Fruit fly (Drosophila melanogaster) whole organism, embryonic: ENCODE data around the gene ArfGAP1.

Experiments used
- BEAF-32 ChIP-seq: fragments of 200-800 bp; sonication (Bioruptor generic); optimal IDR thresholded peaks from 3 replicates; lab custom pipeline; 2017; ENCODE audit warnings: missing biosample characterization, missing genetic modification characterization, mild to moderate bottlenecking, moderate library complexity, missing genetic modification reagents
- CG11093 ChIP-seq: fragments of 200-800 bp; sonication (Bioruptor generic); IDR thresholded peaks from 3 replicates; pipeline ENCODE4 v1.3.6; 2022; ENCODE audit warnings: missing biosample characterization, missing genetic modification characterization
- CG11456 ChIP-seq: fragments of 200-800 bp; sonication (Bioruptor generic); IDR thresholded peaks from 3 replicates; pipeline ENCODE4 v1.3.6; 2022; ENCODE audit warnings: missing biosample characterization, missing genetic modification characterization
- CG12104 ChIP-seq: fragments of 200-800 bp; sonication (Bioruptor generic); optimal IDR thresholded peaks from 3 replicates; lab custom pipeline; 2016; ENCODE audit warnings: missing biosample characterization, missing genetic modification characterization
- CG12155 ChIP-seq: fragments of 200-800 bp; sonication (Bioruptor generic); optimal IDR thresholded peaks from 3 replicates; lab custom pipeline; 2016; ENCODE audit warnings: missing biosample characterization, missing genetic modification characterization
- CG12744 ChIP-seq: fragments of 200-800 bp; sonication (Bioruptor generic); optimal IDR thresholded peaks from 2 replicates; lab custom pipeline; 2016; ENCODE audit warnings: missing biosample characterization, missing genetic modification characterization
- CG13287 ChIP-seq: fragments of 200-800 bp; sonication (Bioruptor generic); IDR thresholded peaks from 2 replicates; pipeline ENCODE4 v1.3.6; 2022; ENCODE audit warnings: missing biosample characterization, missing genetic modification characterization; ENCODE audit not compliant: partially characterized antibody
- CG14050 ChIP-seq: fragments of 200-800 bp; sonication (Bioruptor generic); IDR thresholded peaks from 3 replicates; pipeline ENCODE4 v1.3.6; 2022; ENCODE audit warnings: missing biosample characterization, missing genetic modification characterization
- CG1647 ChIP-seq: fragments of 200-800 bp; sonication (Bioruptor generic); optimal IDR thresholded peaks from 3 replicates; lab custom pipeline; 2016; ENCODE audit warnings: missing biosample characterization, missing genetic modification characterization
- CG34376 ChIP-seq: fragments of 200-800 bp; sonication (Bioruptor generic); optimal IDR thresholded peaks from 2 replicates; lab custom pipeline; 2018; ENCODE audit warnings: missing biosample characterization, mild to moderate bottlenecking, missing genetic modification characterization
- CG5180 ChIP-seq: fragments of 200-800 bp; sonication (Bioruptor generic); optimal IDR thresholded peaks from 3 replicates; lab custom pipeline; 2017; ENCODE audit warnings: missing biosample characterization, missing genetic modification characterization, mild to moderate bottlenecking, moderate library complexity, missing genetic modification reagents
- CG7271 ChIP-seq: fragments of 200-800 bp; sonication (Bioruptor generic); optimal IDR thresholded peaks from 2 replicates; lab custom pipeline; 2018; ENCODE audit warnings: missing biosample characterization, mild to moderate bottlenecking, missing genetic modification characterization, moderate library complexity
- CG7372 ChIP-seq: fragments of 200-800 bp; sonication (Bioruptor generic); IDR thresholded peaks from 2 replicates; pipeline ENCODE4 v1.3.6; 2022; ENCODE audit warnings: missing biosample characterization, missing genetic modification characterization
- CG7928 ChIP-seq: fragments of 200-800 bp; sonication (Bioruptor generic); optimal IDR thresholded peaks from 2 replicates; lab custom pipeline; 2017; ENCODE audit warnings: missing biosample characterization, mild to moderate bottlenecking, missing genetic modification characterization
- CG9215 ChIP-seq: fragments of 200-800 bp; sonication (Bioruptor generic); IDR thresholded peaks from 2 replicates; pipeline ENCODE4 v1.3.6; 2022; ENCODE audit warnings: missing biosample characterization, missing genetic modification characterization
- CHES-1-like ChIP-seq: fragments of 200-800 bp; sonication (Bioruptor generic); optimal IDR thresholded peaks from 2 replicates; lab custom pipeline; 2016; ENCODE audit warnings: missing biosample characterization, missing genetic modification characterization
- D19A ChIP-seq: fragments of 200-800 bp; optimal IDR thresholded peaks from 3 replicates; lab custom pipeline; 2019; ENCODE audit warnings: missing biosample characterization, mild to moderate bottlenecking, missing genetic modification characterization, moderate library complexity
- E2f1 ChIP-seq: fragments of 200-800 bp; sonication (Bioruptor generic); IDR thresholded peaks from 2 replicates; pipeline ENCODE4 v1.3.6; 2022; ENCODE audit warnings: missing biosample characterization, missing genetic modification characterization
- ERR ChIP-seq: fragments of 200-800 bp; sonication (Bioruptor generic); optimal IDR thresholded peaks from 2 replicates; lab custom pipeline; 2016; ENCODE audit warnings: missing biosample characterization, missing genetic modification characterization
- Gug ChIP-seq: fragments of 200-800 bp; sonication (Bioruptor generic); IDR thresholded peaks from 4 replicates; pipeline ENCODE4 v1.3.6; 2022; ENCODE audit warnings: missing biosample characterization, missing genetic modification characterization
- HHEX ChIP-seq: fragments of 200-800 bp; sonication (Bioruptor generic); optimal IDR thresholded peaks from 3 replicates; lab custom pipeline; 2017; ENCODE audit warnings: missing biosample characterization, mild to moderate bottlenecking, missing genetic modification characterization, missing genetic modification reagents
- HLH3B ChIP-seq: fragments of 200-800 bp; sonication (Bioruptor generic); IDR thresholded peaks from 2 replicates; pipeline ENCODE4 v1.3.6; 2022; ENCODE audit warnings: missing biosample characterization, missing genetic modification characterization
- HmgD ChIP-seq: fragments of 200-800 bp; sonication (Bioruptor generic); optimal IDR thresholded peaks from 3 replicates; lab custom pipeline; 2016; ENCODE audit warnings: missing biosample characterization, missing genetic modification characterization
- Hmx ChIP-seq: fragments of 200-800 bp; sonication (Bioruptor generic); optimal IDR thresholded peaks from 2 replicates; lab custom pipeline; 2016; ENCODE audit warnings: missing biosample characterization, missing genetic modification characterization
- Hr3 ChIP-seq: fragments of 200-800 bp; sonication (Bioruptor generic); optimal IDR thresholded peaks from 3 replicates; lab custom pipeline; 2016; ENCODE audit warnings: missing biosample characterization, missing genetic modification characterization
- Lim3 ChIP-seq: fragments of 200-800 bp; sonication (Bioruptor generic); IDR thresholded peaks from 2 replicates; pipeline ENCODE4 v1.3.6; 2022; ENCODE audit warnings: missing biosample characterization, missing genetic modification characterization
- NC2α ChIP-seq: fragments of 200-800 bp; sonication (Bioruptor generic); optimal IDR thresholded peaks from 2 replicates; lab custom pipeline; 2016; ENCODE audit warnings: missing biosample characterization, missing genetic modification characterization
- NC2β ChIP-seq: fragments of 200-800 bp; sonication (Bioruptor generic); optimal IDR thresholded peaks from 2 replicates; lab custom pipeline; 2016; ENCODE audit warnings: missing biosample characterization, missing genetic modification characterization
- Neu2 ChIP-seq: fragments of 200-800 bp; sonication (Bioruptor generic); optimal IDR thresholded peaks from 3 replicates; lab custom pipeline; 2016; ENCODE audit warnings: missing biosample characterization, missing genetic modification characterization, borderline replicate concordance
- Sin3A ChIP-seq: fragments of >200 bp; optimal IDR thresholded peaks from 2 replicates; lab custom pipeline; 2018
- TFAM ChIP-seq: fragments of 200-800 bp; sonication (Bioruptor generic); optimal IDR thresholded peaks from 2 replicates; lab custom pipeline; 2017; ENCODE audit warnings: missing biosample characterization, missing genetic modification characterization, inconsistent platforms
- Taf1 ChIP-seq: fragments of 200-800 bp; sonication (Bioruptor generic); IDR thresholded peaks from 2 replicates; pipeline ENCODE4 v1.3.6; 2022; ENCODE audit warnings: missing biosample characterization, missing genetic modification characterization
- Trl ChIP-seq, 3 experiments: fragments of >200 bp in 2 of 3; fragments of 200-800 bp in 1 of 3; sonication (Bioruptor generic) in 1 of 3; optimal IDR thresholded peaks; 2 replicates in 1 of 3; 3 replicates in 2 of 3; lab custom pipeline; 2016 to 2017; ENCODE audit warnings: missing biosample characterization in 1 of 3, missing genetic modification characterization in 1 of 3
- chinmo ChIP-seq: fragments of 200-800 bp; sonication (Bioruptor generic); IDR thresholded peaks from 4 replicates; pipeline ENCODE4 v1.3.6; 2022; ENCODE audit warnings: missing biosample characterization, missing genetic modification characterization; ENCODE audit not compliant: partially characterized antibody
- chn ChIP-seq: fragments of 200-800 bp; sonication (Bioruptor generic); optimal IDR thresholded peaks from 2 replicates; lab custom pipeline; 2016; ENCODE audit warnings: missing biosample characterization, missing genetic modification characterization
- croc ChIP-seq: fragments of 200-800 bp; sonication (Bioruptor generic); conservative IDR thresholded peaks from 3 replicates; pipeline ENCODE4 v1.3.6; 2022; ENCODE audit warnings: missing biosample characterization, missing genetic modification characterization
- ems ChIP-seq: fragments of 200-800 bp; sonication (Bioruptor generic); optimal IDR thresholded peaks from 3 replicates; lab custom pipeline; 2016; ENCODE audit warnings: missing biosample characterization, missing genetic modification characterization
- h ChIP-seq: fragments of >200 bp; optimal IDR thresholded peaks from 2 replicates; lab custom pipeline; 2017
- her ChIP-seq: fragments of 200-800 bp; sonication (Bioruptor generic); optimal IDR thresholded peaks from 2 replicates; lab custom pipeline; 2016; ENCODE audit warnings: missing biosample characterization, missing genetic modification characterization
- lbe ChIP-seq: fragments of 200-800 bp; sonication (Bioruptor generic); optimal IDR thresholded peaks from 2 replicates; lab custom pipeline; 2016; ENCODE audit warnings: missing biosample characterization, mild to moderate bottlenecking, missing genetic modification characterization
- mirr ChIP-seq: fragments of 200-800 bp; sonication (Bioruptor generic); optimal IDR thresholded peaks from 3 replicates; lab custom pipeline; 2018; ENCODE audit warnings: missing biosample characterization, mild to moderate bottlenecking, missing genetic modification characterization
- mld ChIP-seq: fragments of 200-800 bp; sonication (Bioruptor generic); IDR thresholded peaks from 3 replicates; pipeline ENCODE4 v1.3.6; 2022; ENCODE audit warnings: missing biosample characterization, missing genetic modification characterization; ENCODE audit not compliant: partially characterized antibody
- phol ChIP-seq: fragments of 200-800 bp; sonication (Bioruptor generic); optimal IDR thresholded peaks from 3 replicates; lab custom pipeline; 2018; ENCODE audit warnings: missing biosample characterization, mild to moderate bottlenecking, missing genetic modification characterization, moderate library complexity
- pnt ChIP-seq: fragments of 200-800 bp; sonication (Bioruptor generic); optimal IDR thresholded peaks from 3 replicates; lab custom pipeline; 2016; ENCODE audit warnings: missing biosample characterization, missing genetic modification characterization
- schlank ChIP-seq: fragments of 200-800 bp; sonication (Bioruptor generic); optimal IDR thresholded peaks from 2 replicates; lab custom pipeline; 2018; ENCODE audit warnings: missing biosample characterization, mild to moderate bottlenecking, missing genetic modification characterization
- stwl ChIP-seq: fragments of 200-800 bp; sonication (Bioruptor generic); optimal IDR thresholded peaks from 3 replicates; lab custom pipeline; 2018; ENCODE audit warnings: missing biosample characterization, mild to moderate bottlenecking, missing genetic modification characterization, moderate library complexity
- tll ChIP-seq, 2 experiments: fragments of 200-800 bp in 1 of 2; fragments of >200 bp in 1 of 2; sonication (Bioruptor generic) in 1 of 2; optimal IDR thresholded peaks; 2 replicates each; lab custom pipeline; 2017 to 2019; ENCODE audit warnings: missing biosample characterization in 2 of 2, missing genetic modification characterization in 2 of 2, mild to moderate bottlenecking in 1 of 2, moderate library complexity in 1 of 2
- tup ChIP-seq: fragments of 200-800 bp; sonication (Bioruptor generic); optimal IDR thresholded peaks from 2 replicates; lab custom pipeline; 2016; ENCODE audit warnings: missing biosample characterization, mild to moderate bottlenecking, missing genetic modification characterization, moderate library complexity
- tx ChIP-seq: fragments of 200-800 bp; sonication (Bioruptor generic); optimal IDR thresholded peaks from 2 replicates; lab custom pipeline; 2016; ENCODE audit warnings: missing biosample characterization, missing genetic modification characterization
- usp ChIP-seq: fragments of >200 bp; optimal IDR thresholded peaks from 2 replicates; lab custom pipeline; 2017; ENCODE audit warnings: missing biosample characterization, missing genetic modification characterization

ArfGAP1 gene

dm6 chr3L:12456916-12457662, 39.7 kb upstream of the ArfGAP1 start (continued):
- TF ChIP-seq lbe, result no peak
- peak in 1 of 2 experiments; percentile 8 for TF ChIP-seq tll (GFP tag; optimal IDR thresholded peaks at IDR 0.05; lab: Kevin White, UChicago)
- no peak for TF ChIP-seq Lim3 (GFP tag; lab: Robert Waterston, UW)
- peak; percentile 26 for TF ChIP-seq Hmx (GFP tag; lab: Kevin White, UChicago)
- TF ChIP-seq CG7271, result peak; percentile 59
- peak; percentile 68 for TF ChIP-seq HHEX (GFP tag; lab: Kevin White, UChicago)
- TF ChIP-seq Gug (GFP tag; lab: Robert Waterston, UW), result peak; percentile 22; the same call in 1 of the 4 replicates
- no peak for TF ChIP-seq h
- TF ChIP-seq ems (GFP tag; lab: Kevin White, UChicago), result no peak
- TF ChIP-seq chinmo (GFP tag; lab: Robert Waterston, UW), result no peak
- TF ChIP-seq CG9215 (GFP tag; lab: Robert Waterston, UW), result no peak
- TF ChIP-seq Neu2, result no peak
- TF ChIP-seq HLH3B (GFP tag; lab: Robert Waterston, UW), result peak; percentile 44; the same call in 1 of the 2 replicates
- TF ChIP-seq BEAF-32 (GFP tag; lab: Kevin White, UChicago), result no peak
- peak; percentile 39; the same call in 1 of the 2 replicates for TF ChIP-seq E2f1 (GFP tag; lab: Robert Waterston, UW)
- no peak for TF ChIP-seq Sin3A (lab: Kevin White, UChicago)
- TF ChIP-seq CG13287, result no peak; the same call in 1 of the 2 replicates
- TF ChIP-seq pnt (GFP tag; lab: Kevin White, UChicago), result peak; percentile 22
- TF ChIP-seq her, result no peak
- TF ChIP-seq CG1647 (GFP tag; lab: Kevin White, UChicago), result no peak
- TF ChIP-seq chn, result peak; percentile 29
- no peak for TF ChIP-seq NC2α (GFP tag; lab: Kevin White, UChicago)
- TF ChIP-seq Trl (optimal IDR thresholded peaks at IDR 0.05; lab: Kevin White, UChicago), result no peak
- peak; percentile 45 for TF ChIP-seq Trl (GFP tag; optimal IDR thresholded peaks at IDR 0.05; lab: Kevin White, UChicago)
- no peak for TF ChIP-seq mld
- TF ChIP-seq CG5180, result peak; percentile 93
- no peak for TF ChIP-seq TFAM (GFP tag; lab: Kevin White, UChicago)
- peak; percentile 88 for TF ChIP-seq D19A (tag; lab: Kevin White, UChicago)
- no peak for TF ChIP-seq schlank (tag; lab: Kevin White, UChicago)
- no peak for TF ChIP-seq tx (GFP tag; lab: Kevin White, UChicago)
- peak; percentile 48; the same call in 1 of the 3 replicates for TF ChIP-seq CG11093
- no peak for TF ChIP-seq tup
- no peak for TF ChIP-seq CG34376 (GFP tag; lab: Kevin White, UChicago)
- TF ChIP-seq CG14050 (GFP tag; lab: Robert Waterston, UW), result no peak
- no peak for TF ChIP-seq HmgD (GFP tag; lab: Kevin White, UChicago)
- no peak for TF ChIP-seq stwl
- no peak for TF ChIP-seq CG12744 (GFP tag; lab: Kevin White, UChicago)
- TF ChIP-seq usp (GFP tag; lab: Kevin White, UChicago), result no peak
- TF ChIP-seq CG7928, result no peak
- TF ChIP-seq Hr3 (GFP tag; lab: Kevin White, UChicago), result peak; percentile 78
- TF ChIP-seq Taf1 (GFP tag; lab: Robert Waterston, UW), result no peak
- TF ChIP-seq ERR (GFP tag; lab: Kevin White, UChicago), result no peak
- no peak for TF ChIP-seq CG7372 (GFP tag; lab: Robert Waterston, UW)
- TF ChIP-seq CHES-1-like (GFP tag; lab: Kevin White, UChicago), result no peak
- peak; percentile 48 for TF ChIP-seq NC2β (GFP tag; lab: Kevin White, UChicago)
- TF ChIP-seq croc (GFP tag; lab: Robert Waterston, UW), result peak; percentile 73
- TF ChIP-seq phol (tag; lab: Kevin White, UChicago), result peak; percentile 94
- no peak for TF ChIP-seq CG11456 (GFP tag; lab: Robert Waterston, UW)
- peak; percentile 60 for TF ChIP-seq CG12155 (GFP tag; lab: Kevin White, UChicago)
- no peak for TF ChIP-seq mirr (GFP tag; lab: Kevin White, UChicago)
- TF ChIP-seq CG12104 (GFP tag; lab: Kevin White, UChicago), result peak; percentile 72
